Fruit fly (Drosophila melanogaster) whole organism, embryonic: ENCODE results near the gene nAChRalpha6.

Experiments used
- ATbp ChIP-seq: fragments of 200-800 bp; sonication (Bioruptor generic); optimal IDR thresholded peaks from 2 replicates; lab custom pipeline; 2017; ENCODE audit warnings: missing biosample characterization, mild to moderate bottlenecking, missing genetic modification characterization, missing genetic modification reagents
- Adf1 ChIP-seq: fragments of 200-800 bp; sonication (Bioruptor generic); IDR thresholded peaks from 2 replicates; pipeline ENCODE4 v1.3.6; 2022; ENCODE audit warnings: missing biosample characterization, missing genetic modification characterization
- Asciz ChIP-seq: fragments of 200-800 bp; sonication (Bioruptor generic); optimal IDR thresholded peaks from 2 replicates; lab custom pipeline; 2017; ENCODE audit warnings: missing biosample characterization, mild to moderate bottlenecking, missing genetic modification characterization, missing genetic modification reagents
- CG10267 ChIP-seq: fragments of 200-800 bp; sonication (Bioruptor generic); optimal IDR thresholded peaks from 2 replicates; lab custom pipeline; 2018; ENCODE audit warnings: missing biosample characterization, mild to moderate bottlenecking, missing genetic modification characterization, moderate library complexity
- CG10654 ChIP-seq: fragments of 200-800 bp; sonication (Bioruptor generic); optimal IDR thresholded peaks from 2 replicates; lab custom pipeline; 2016; ENCODE audit warnings: missing biosample characterization, missing genetic modification characterization
- CG11696 ChIP-seq: fragments of 200-800 bp; sonication (Bioruptor generic); IDR thresholded peaks from 2 replicates; pipeline ENCODE4 v1.3.6; 2022; ENCODE audit warnings: missing biosample characterization, missing genetic modification characterization
- CG12071 ChIP-seq: fragments of 200-800 bp; sonication (Bioruptor generic); optimal IDR thresholded peaks from 3 replicates; lab custom pipeline; 2018; ENCODE audit warnings: missing biosample characterization, mild to moderate bottlenecking, missing genetic modification characterization
- CG13775 ChIP-seq: fragments of 200-800 bp; sonication (Bioruptor generic); optimal IDR thresholded peaks from 3 replicates; lab custom pipeline; 2017; ENCODE audit warnings: missing biosample characterization, mild to moderate bottlenecking, missing genetic modification characterization
- CG14710 ChIP-seq: fragments of 200-800 bp; sonication (Bioruptor generic); optimal IDR thresholded peaks from 3 replicates; lab custom pipeline; 2019; ENCODE audit warnings: missing biosample characterization, mild to moderate bottlenecking, missing genetic modification characterization, moderate library complexity
- CG1603 ChIP-seq: fragments of 200-800 bp; sonication (Bioruptor generic); optimal IDR thresholded peaks from 2 replicates; lab custom pipeline; 2019; ENCODE audit warnings: missing biosample characterization, mild to moderate bottlenecking, missing genetic modification characterization, moderate library complexity
- CG17385 ChIP-seq: fragments of 200-800 bp; sonication (Bioruptor generic); optimal IDR thresholded peaks from 3 replicates; lab custom pipeline; 2018; ENCODE audit warnings: missing biosample characterization, mild to moderate bottlenecking, missing genetic modification characterization
- CG17568 ChIP-seq: fragments of 200-800 bp; sonication (Bioruptor generic); optimal IDR thresholded peaks from 2 replicates; lab custom pipeline; 2018; ENCODE audit warnings: missing biosample characterization, mild to moderate bottlenecking, missing genetic modification characterization, moderate library complexity
- CG18011 ChIP-seq: fragments of 200-800 bp; sonication (Bioruptor generic); optimal IDR thresholded peaks from 2 replicates; lab custom pipeline; 2017; ENCODE audit warnings: missing biosample characterization, missing genetic modification characterization, mild to moderate bottlenecking, moderate library complexity, missing genotype
- CG30431 ChIP-seq: fragments of 200-800 bp; sonication (Bioruptor generic); optimal IDR thresholded peaks from 2 replicates; lab custom pipeline; 2017; ENCODE audit warnings: missing biosample characterization, missing genetic modification characterization
- CG6813 ChIP-seq: fragments of 200-800 bp; sonication (Bioruptor generic); optimal IDR thresholded peaks from 2 replicates; lab custom pipeline; 2017; ENCODE audit warnings: missing biosample characterization, missing genetic modification characterization, mild to moderate bottlenecking, moderate library complexity, missing genetic modification reagents
- CG7271 ChIP-seq: fragments of 200-800 bp; sonication (Bioruptor generic); optimal IDR thresholded peaks from 2 replicates; lab custom pipeline; 2018; ENCODE audit warnings: missing biosample characterization, mild to moderate bottlenecking, missing genetic modification characterization, moderate library complexity
- CG7556 ChIP-seq: fragments of 200-800 bp; sonication (Bioruptor generic); optimal IDR thresholded peaks from 2 replicates; lab custom pipeline; 2017; ENCODE audit warnings: missing biosample characterization, mild to moderate bottlenecking, missing genetic modification characterization
- CG7839 ChIP-seq: fragments of 200-800 bp; sonication (Bioruptor generic); optimal IDR thresholded peaks from 3 replicates; lab custom pipeline; 2018; ENCODE audit warnings: missing biosample characterization, mild to moderate bottlenecking, missing genetic modification characterization, moderate library complexity
- CG8388 ChIP-seq: fragments of 200-800 bp; sonication (Bioruptor generic); optimal IDR thresholded peaks from 2 replicates; lab custom pipeline; 2019; ENCODE audit warnings: missing biosample characterization, mild to moderate bottlenecking, missing genetic modification characterization, moderate library complexity
- CG9797 ChIP-seq: fragments of 200-800 bp; sonication (Bioruptor generic); optimal IDR thresholded peaks from 3 replicates; lab custom pipeline; 2018; ENCODE audit warnings: missing biosample characterization, mild to moderate bottlenecking, missing genetic modification characterization
- Ets97D ChIP-seq: fragments of 200-800 bp; sonication (Bioruptor generic); optimal IDR thresholded peaks from 3 replicates; lab custom pipeline; 2016; ENCODE audit warnings: missing biosample characterization, missing genetic modification characterization
- HLH54F ChIP-seq: fragments of 200-800 bp; sonication (Bioruptor generic); optimal IDR thresholded peaks from 3 replicates; lab custom pipeline; 2016; ENCODE audit warnings: missing biosample characterization, missing genetic modification characterization
- Hr3 ChIP-seq: fragments of 200-800 bp; sonication (Bioruptor generic); optimal IDR thresholded peaks from 3 replicates; lab custom pipeline; 2016; ENCODE audit warnings: missing biosample characterization, missing genetic modification characterization
- Hsf ChIP-seq: fragments of 200-800 bp; sonication (Bioruptor generic); optimal IDR thresholded peaks from 3 replicates; lab custom pipeline; 2016; ENCODE audit warnings: missing biosample characterization, missing genetic modification characterization
- Myb ChIP-seq: fragments of 200-800 bp; sonication (Bioruptor generic); optimal IDR thresholded peaks from 2 replicates; lab custom pipeline; 2016; ENCODE audit warnings: missing biosample characterization, missing genetic modification characterization
- NC2α ChIP-seq: fragments of 200-800 bp; sonication (Bioruptor generic); optimal IDR thresholded peaks from 2 replicates; lab custom pipeline; 2016; ENCODE audit warnings: missing biosample characterization, missing genetic modification characterization
- Sox102F ChIP-seq: fragments of 200-800 bp; sonication (Bioruptor generic); optimal IDR thresholded peaks from 2 replicates; lab custom pipeline; 2018; ENCODE audit warnings: missing biosample characterization, mild to moderate bottlenecking, missing genetic modification characterization, moderate library complexity
- Taf1 ChIP-seq: fragments of 200-800 bp; sonication (Bioruptor generic); IDR thresholded peaks from 2 replicates; pipeline ENCODE4 v1.3.6; 2022; ENCODE audit warnings: missing biosample characterization, missing genetic modification characterization
- Xrp1 ChIP-seq: fragments of 200-800 bp; sonication (Bioruptor generic); IDR thresholded peaks from 2 replicates; pipeline ENCODE4 v1.3.6; 2022; ENCODE audit warnings: missing biosample characterization, missing genetic modification characterization
- aop ChIP-seq: fragments of 200-800 bp; sonication (Bioruptor generic); IDR thresholded peaks from 2 replicates; pipeline ENCODE4 v1.3.6; 2022; ENCODE audit warnings: missing biosample characterization, missing genetic modification characterization
- bab2 ChIP-seq: fragments of 200-800 bp; sonication (Bioruptor generic); optimal IDR thresholded peaks from 2 replicates; lab custom pipeline; 2016; ENCODE audit warnings: missing biosample characterization, missing genetic modification characterization
- ci ChIP-seq: fragments of 200-800 bp; sonication (Bioruptor generic); IDR thresholded peaks from 3 replicates; pipeline ENCODE4 v1.3.6; 2022; ENCODE audit warnings: missing biosample characterization, missing genetic modification characterization
- en ChIP-seq: fragments of 200-800 bp; sonication (Bioruptor generic); optimal IDR thresholded peaks from 2 replicates; lab custom pipeline; 2016; ENCODE audit warnings: missing biosample characterization, missing genetic modification characterization
- gem ChIP-seq: fragments of 200-800 bp; sonication (Bioruptor generic); optimal IDR thresholded peaks from 2 replicates; lab custom pipeline; 2019; ENCODE audit warnings: missing biosample characterization, mild to moderate bottlenecking, missing genetic modification characterization, moderate library complexity
- grn ChIP-seq: fragments of 200-800 bp; sonication (Bioruptor generic); optimal IDR thresholded peaks from 3 replicates; lab custom pipeline; 2017; ENCODE audit warnings: missing biosample characterization, missing genetic modification characterization
- lmd ChIP-seq: fragments of 200-800 bp; sonication (Bioruptor generic); IDR thresholded peaks from 2 replicates; pipeline ENCODE4 v1.3.6; 2022; ENCODE audit warnings: missing biosample characterization, missing genetic modification characterization
- rib ChIP-seq: fragments of 200-800 bp; sonication (Bioruptor generic); IDR thresholded peaks from 2 replicates; pipeline ENCODE4 v1.3.6; 2022; ENCODE audit warnings: missing biosample characterization, missing genetic modification characterization
- sens ChIP-seq: fragments of 200-800 bp; sonication (Bioruptor generic); peaks from one replicate; lab custom pipeline; 2016; ENCODE audit warnings: missing biosample characterization, missing genetic modification characterization
- slbo ChIP-seq: fragments of 200-800 bp; sonication (Bioruptor generic); IDR thresholded peaks from 2 replicates; pipeline ENCODE4 v1.3.6; 2022; ENCODE audit warnings: missing biosample characterization, missing genetic modification characterization
- trh ChIP-seq: fragments of 200-800 bp; sonication (Bioruptor generic); optimal IDR thresholded peaks from 2 replicates; lab custom pipeline; 2016; ENCODE audit warnings: missing biosample characterization, missing genetic modification characterization
- usp ChIP-seq: fragments of >200 bp; optimal IDR thresholded peaks from 2 replicates; lab custom pipeline; 2017; ENCODE audit warnings: missing biosample characterization, missing genetic modification characterization

nAChRalpha6 gene

dm6 chr2L:9862964-9863363 is 23.1 kb downstream of the nAChRalpha6 start (continued):
- peak; percentile 28; the same call in 1 of the 2 replicates for TF ChIP-seq Xrp1 (GFP tag; lab: Robert Waterston, UW)
- no peak for TF ChIP-seq Myb (GFP tag; lab: Kevin White, UChicago)
- TF ChIP-seq Adf1 (GFP tag; lab: Robert Waterston, UW): no peak
- no peak for TF ChIP-seq CG9797 (GFP tag; lab: Kevin White, UChicago)
- no peak for TF ChIP-seq Hsf (GFP tag; lab: Kevin White, UChicago)
- no peak for TF ChIP-seq Taf1 (GFP tag; lab: Robert Waterston, UW)
- TF ChIP-seq CG6813 (GFP tag; lab: Kevin White, UChicago): no peak
- peak; percentile 6 for TF ChIP-seq Sox102F (GFP tag; lab: Kevin White, UChicago)
- no peak for TF ChIP-seq ATbp (GFP tag; lab: Kevin White, UChicago)
- no peak for TF ChIP-seq CG10267 (tag; lab: Kevin White, UChicago)
- peak; percentile 58; the same call in 2 of the 3 replicates for TF ChIP-seq ci (GFP tag; lab: Robert Waterston, UW)
- no peak for TF ChIP-seq usp (GFP tag; lab: Kevin White, UChicago)
- no peak for TF ChIP-seq NC2α (GFP tag; lab: Kevin White, UChicago)
- no peak for TF ChIP-seq CG11696 (GFP tag; lab: Robert Waterston, UW)
- no peak for TF ChIP-seq CG14710 (tag; lab: Kevin White, UChicago)
- no peak for TF ChIP-seq en (GFP tag; lab: Kevin White, UChicago)
- peak; percentile 26; the same call in 1 of the 2 replicates for TF ChIP-seq lmd (GFP tag; lab: Robert Waterston, UW)
- no peak for TF ChIP-seq CG17568 (GFP tag; lab: Kevin White, UChicago)
- no peak for TF ChIP-seq CG10654 (GFP tag; lab: Kevin White, UChicago)
- TF ChIP-seq grn (GFP tag; lab: Kevin White, UChicago): no peak
- TF ChIP-seq CG7839 (tag; lab: Kevin White, UChicago): no peak
- TF ChIP-seq CG7556 (GFP tag; lab: Kevin White, UChicago): no peak
- peak; percentile 27; the same call in 1 of the 2 replicates for TF ChIP-seq slbo (GFP tag; lab: Robert Waterston, UW)
- no peak for TF ChIP-seq bab2
- TF ChIP-seq CG1603 (tag; lab: Kevin White, UChicago): peak; percentile 18
- peak; percentile 33 for TF ChIP-seq gem (tag; lab: Kevin White, UChicago)

- TF ChIP-seq sens (peak; percentile 68), CG7271 (peak; percentile 58), trh (no peak), CG17385 (GFP tag; lab: Kevin White, UChicago) (peak; percentile 18), aop (no peak), Ets97D (GFP tag; lab: Kevin White, UChicago) (peak; percentile 55)
Observed at dm6 chr2L:9850788-9851187, 35.3 kb downstream of the nAChRalpha6 start.

DNA sequence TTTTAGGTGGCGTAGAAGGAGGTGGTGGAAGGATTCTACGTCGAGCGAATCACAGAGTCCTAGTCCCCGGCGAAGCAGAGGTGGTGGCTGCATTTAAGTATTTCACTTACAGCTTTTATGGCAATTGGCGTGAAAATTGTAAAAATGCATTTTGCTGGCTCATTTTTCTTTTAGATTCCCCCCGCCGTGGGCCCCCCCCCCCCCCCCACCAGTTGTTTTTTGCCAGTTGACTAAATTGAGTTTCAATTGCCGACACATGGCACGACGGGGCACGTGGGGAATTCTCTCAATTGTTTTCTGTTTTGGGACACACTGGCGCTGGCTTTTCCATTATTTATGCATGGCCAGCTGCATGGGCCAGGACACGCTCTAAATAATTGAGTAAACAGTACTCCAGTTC is 49.3 kb downstream of the nAChRalpha6 start:
- TF ChIP-seq Asciz (no peak), CG13775 (GFP tag; lab: Kevin White, UChicago) (no peak), Hr3 (no peak), HLH54F (GFP tag; lab: Kevin White, UChicago) (no peak), rib (no peak), CG18011 (GFP tag; lab: Kevin White, UChicago) (no peak), CG12071 (no peak), CG30431 (GFP tag; lab: Kevin White, UChicago) (no peak), CG8388 (GFP tag; lab: Kevin White, UChicago) (no peak)
